Fruit fly (Drosophila melanogaster) whole organism: ENCODE measurements around the gene MED22.

ENCODE experiments used
- CG8478 ChIP-seq: fragments of >200 bp; optimal IDR thresholded peaks from 2 replicates; lab custom pipeline; 2018; ENCODE audit warnings: inconsistent platforms
- Dll ChIP-seq: fragments of >200 bp; optimal IDR thresholded peaks from 2 replicates; lab custom pipeline; 2017
- EcR ChIP-seq, 2 experiments: fragments of >200 bp; optimal IDR thresholded peaks; 2 replicates each; lab custom pipeline; 2017; ENCODE audit warnings: missing biosample characterization in 2 of 2, missing genetic modification characterization in 2 of 2, missing genetic modification reagents in 2 of 2
- pan ChIP-seq: fragments of >200 bp; optimal IDR thresholded peaks from 2 replicates; lab custom pipeline; 2017
- psq ChIP-seq: fragments of >200 bp; optimal IDR thresholded peaks from 2 replicates; lab custom pipeline; 2017
- usp ChIP-seq: fragments of >200 bp; optimal IDR thresholded peaks from 2 replicates; lab custom pipeline; 2017; ENCODE audit warnings: missing biosample characterization, missing genetic modification characterization, mixed read lengths

Gene MED22

dm6 chrX:955873-956272 is 27.9 kb downstream of the MED22 start:
- no peak for TF ChIP-seq EcR (GFP tag; optimal IDR thresholded peaks at IDR 0.05; lab: Kevin White, UChicago)
- no peak for TF ChIP-seq pan (lab: Kevin White, UChicago)
- TF ChIP-seq psq, result no peak
- no peak for TF ChIP-seq CG8478 (lab: Kevin White, UChicago)
- no peak for TF ChIP-seq Dll (lab: Kevin White, UChicago)

- no peak for TF ChIP-seq pan (lab: Kevin White, UChicago)
- no peak for TF ChIP-seq Dll (lab: Kevin White, UChicago)
- no peak for TF ChIP-seq psq
- TF ChIP-seq EcR (GFP tag; optimal IDR thresholded peaks at IDR 0.05; lab: Kevin White, UChicago), result no peak
- TF ChIP-seq CG8478 (lab: Kevin White, UChicago), result no peak
- no peak for TF ChIP-seq usp
Observed at dm6 chrX:964012-964411, 36.1 kb downstream of the MED22 start.

- no peak for TF ChIP-seq usp
Observed at dm6 chrX:966818-967217, 38.9 kb downstream of the MED22 start.
